Worm (Caenorhabditis elegans): ENCODE data around the gene psr-1.

Gene psr-1

DNA sequence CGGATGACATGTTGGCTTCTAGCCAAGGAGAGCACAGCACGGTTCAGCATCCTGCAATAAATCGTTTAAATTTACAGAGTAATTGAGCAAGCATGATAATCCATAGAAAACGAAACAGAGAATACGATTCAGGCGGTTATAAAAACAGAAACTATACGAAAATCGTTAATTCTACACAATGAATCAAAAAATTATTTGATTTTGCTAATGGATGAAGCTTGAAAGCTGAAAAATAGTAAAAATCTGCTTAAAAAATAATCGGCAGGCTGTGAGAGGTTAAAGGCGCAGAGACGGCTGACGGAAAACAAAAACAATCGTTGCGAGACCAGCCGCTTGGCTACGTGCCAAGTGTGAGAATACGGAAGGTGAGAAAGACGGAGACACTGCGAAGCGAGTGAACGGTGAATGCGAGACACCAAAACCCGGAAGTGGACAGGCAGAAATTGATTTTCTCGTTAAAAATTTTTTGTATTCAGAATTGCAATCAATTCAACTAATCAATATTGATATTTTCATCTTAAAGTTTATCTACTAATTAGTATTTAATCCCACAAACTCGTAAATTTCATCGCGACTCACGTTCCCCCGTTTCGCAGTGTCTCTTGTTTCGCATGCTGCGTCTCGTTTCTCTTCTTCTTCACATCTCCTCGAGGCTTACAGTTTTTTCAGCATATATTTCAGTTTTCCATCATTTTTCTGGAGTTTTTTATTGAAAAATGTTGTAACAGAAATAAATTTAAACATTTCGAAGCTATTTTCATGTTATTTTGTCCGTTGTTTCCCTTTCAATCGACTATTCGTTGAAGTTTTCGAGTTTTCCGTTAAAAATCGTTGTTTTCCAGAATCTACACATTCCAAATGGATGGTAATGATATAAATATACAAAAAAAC lies 7.3 kb downstream of the psr-1 start, which contains the start of the genes F29B9.11 and jmjd-1.2:
TSS of gene F29B9.11 (minus strand) at position 51 of the 891 bp plus-strand sequence.
TSS of gene jmjd-1.2 (plus strand) at position 841 of the 891 bp plus-strand sequence.
- TF ChIP-seq ceh-28 (tag; optimal IDR thresholded peaks at IDR 0.05), result peak; percentile 84
- peak; percentile 87 for TF ChIP-seq lsy-12 (tag; optimal IDR thresholded peaks at IDR 0.05)
- peak; percentile 95 for TF ChIP-seq R02D3.7 (tag; optimal IDR thresholded peaks at IDR 0.05)
- no peak for TF ChIP-seq aly-2 (tag; optimal IDR thresholded peaks at IDR 0.05)
- TF ChIP-seq ZK546.5 (tag; optimal IDR thresholded peaks at IDR 0.05), result peak; percentile 52
- peak; percentile 30 for TF ChIP-seq ama-1 (optimal IDR thresholded peaks at IDR 0.05)
- no peak for TF ChIP-seq nhr-28 (tag; optimal IDR thresholded peaks at IDR 0.05)
- TF ChIP-seq fos-1 (tag; optimal IDR thresholded peaks at IDR 0.05), result no peak
- no peak for TF ChIP-seq mdl-1 (tag; optimal IDR thresholded peaks at IDR 0.05)
- peak; percentile 88 for TF ChIP-seq nfya-1 (tag; optimal IDR thresholded peaks at IDR 0.05; ENCODE audit: insufficient read depth)
- TF ChIP-seq eor-1 (tag; optimal IDR thresholded peaks at IDR 0.05), result no peak
- peak; percentile 61 for TF ChIP-seq nhr-11 (tag; optimal IDR thresholded peaks at IDR 0.05)
- no peak for TF ChIP-seq mml-1 (tag; optimal IDR thresholded peaks at IDR 0.05)
- peak; percentile 19 for TF ChIP-seq elt-1 (tag; optimal IDR thresholded peaks at IDR 0.05)
- TF ChIP-seq unc-62 (GFP tag; optimal IDR thresholded peaks at IDR 0.05), result peak; percentile 13
- TF ChIP-seq sea-2 (GFP tag; optimal IDR thresholded peaks at IDR 0.05), result no peak
- peak; percentile 42 for TF ChIP-seq ceh-82 (tag; optimal IDR thresholded peaks at IDR 0.05)
- peak; percentile 52 for TF ChIP-seq lin-39 (tag; optimal IDR thresholded peaks at IDR 0.05)
- peak; percentile 47 for TF ChIP-seq egl-5 (tag; optimal IDR thresholded peaks at IDR 0.05)
- TF ChIP-seq zag-1 (tag; optimal IDR thresholded peaks at IDR 0.05), result no peak
- TF ChIP-seq nhr-12 (tag; optimal IDR thresholded peaks at IDR 0.05), result no peak
- TF ChIP-seq unc-39 (tag; optimal IDR thresholded peaks at IDR 0.05), result no peak
- TF ChIP-seq ceh-16 (tag; optimal IDR thresholded peaks at IDR 0.05), result no peak
- no peak for TF ChIP-seq fkh-10 (GFP tag; optimal IDR thresholded peaks at IDR 0.05)
- TF ChIP-seq ceh-9 (tag; optimal IDR thresholded peaks at IDR 0.05), result no peak
- no peak for TF ChIP-seq ztf-11 (tag; optimal IDR thresholded peaks at IDR 0.05)
- no peak for TF ChIP-seq nhr-67 (tag; optimal IDR thresholded peaks at IDR 0.05)
- TF ChIP-seq nhr-43 (tag; optimal IDR thresholded peaks at IDR 0.05; ENCODE audit: poor library complexity, severe bottlenecking), result peak; percentile 83
- peak; percentile 72 for TF ChIP-seq pha-4 (tag; optimal IDR thresholded peaks at IDR 0.05)
- TF ChIP-seq lin-15B (tag; optimal IDR thresholded peaks at IDR 0.05), result peak; percentile 94
- TF ChIP-seq ztf-4 (tag; optimal IDR thresholded peaks at IDR 0.05), result no peak
- TF ChIP-seq nhr-23 (tag; optimal IDR thresholded peaks at IDR 0.05), result peak; percentile 92
- TF ChIP-seq skn-1 (tag; optimal IDR thresholded peaks at IDR 0.05), result peak; percentile 56
- peak; percentile 78 for TF ChIP-seq nhr-77 (tag; optimal IDR thresholded peaks at IDR 0.05)
- TF ChIP-seq nhr-237 (tag; optimal IDR thresholded peaks at IDR 0.05), result no peak
- TF ChIP-seq elt-2 (tag; optimal IDR thresholded peaks at IDR 0.05), result peak; percentile 77
- peak; percentile 86 for TF ChIP-seq nhr-25 (tag; optimal IDR thresholded peaks at IDR 0.05)
- peak in 1 of 3 experiments; percentile 32 for TF ChIP-seq elt-3 (tag; optimal IDR thresholded peaks at IDR 0.05)
- TF ChIP-seq hmg-11 (tag; optimal IDR thresholded peaks at IDR 0.05), result peak; percentile 76
- peak; percentile 38 for TF ChIP-seq egl-27 (tag; optimal IDR thresholded peaks at IDR 0.05)
- TF ChIP-seq jun-1 (tag; optimal IDR thresholded peaks at IDR 0.05), result peak; percentile 83
- TF ChIP-seq pqm-1 (tag; optimal IDR thresholded peaks at IDR 0.05), result peak; percentile 43
- TF ChIP-seq snpc-4 (tag; optimal IDR thresholded peaks at IDR 0.05), result peak; percentile 58
- TF ChIP-seq fkh-2 (tag; optimal IDR thresholded peaks at IDR 0.05), result no peak
- no peak for TF ChIP-seq nhr-76 (tag; optimal IDR thresholded peaks at IDR 0.05)
- no peak for TF ChIP-seq daf-12 (tag; optimal IDR thresholded peaks at IDR 0.05)
- TF ChIP-seq tbx-2 (tag; optimal IDR thresholded peaks at IDR 0.05), result peak; percentile 78
